Worm (Caenorhabditis elegans) whole organism, young adult: ENCODE measurements around the gene nhr-238.

Source experiments
- F10E7.11 ChIP-seq: sonication (generic microtip); optimal IDR thresholded peaks from 2 replicates; lab custom pipeline; 2017; ENCODE audit warnings: mild to moderate bottlenecking, missing genetic modification characterization, moderate library complexity, missing compliant biosample characterization
- F22D6.2 ChIP-seq: sonication (generic microtip); optimal IDR thresholded peaks from 2 replicates; lab custom pipeline; 2016; ENCODE audit warnings: mild to moderate bottlenecking, missing genetic modification characterization, missing compliant biosample characterization
- F23B12.7 ChIP-seq: sonication (generic microtip); optimal IDR thresholded peaks from 2 replicates; lab custom pipeline; 2017; ENCODE audit warnings: missing genetic modification characterization, mild to moderate bottlenecking, missing compliant biosample characterization, antibody characterized with exemption, moderate library complexity; ENCODE audit not compliant: insufficient read depth
- F37B4.10 ChIP-seq: fragments of 200-800 bp; sonication (Bioruptor generic); IDR thresholded peaks from 2 replicates; pipeline ENCODE4 v1.3.6; 2022; ENCODE audit warnings: missing genetic modification characterization, missing compliant biosample characterization
- F57A8.1 ChIP-seq: fragments of 200-800 bp; sonication (Bioruptor generic); optimal IDR thresholded peaks from 2 replicates; lab custom pipeline; 2018; ENCODE audit warnings: mild to moderate bottlenecking, missing genetic modification characterization, moderate library complexity, missing compliant biosample characterization
- K11D2.4 ChIP-seq: fragments of 200-800 bp; sonication (Bioruptor generic); IDR thresholded peaks from 2 replicates; pipeline ENCODE4 v1.3.6; 2022; ENCODE audit warnings: missing genetic modification reagents, missing genetic modification characterization, missing compliant biosample characterization
- Y53F4B.3 ChIP-seq: fragments of 200-800 bp; sonication (Bioruptor generic); IDR thresholded peaks from 2 replicates; pipeline ENCODE4 v1.3.6; 2022; ENCODE audit warnings: missing genetic modification reagents, missing genetic modification characterization, missing compliant biosample characterization
- Y67H2A.10 ChIP-seq: fragments of 200-800 bp; sonication (Bioruptor generic); conservative IDR thresholded peaks from 2 replicates; pipeline ENCODE4 v1.3.6; 2022; ENCODE audit warnings: missing genetic modification reagents, missing genetic modification characterization, missing compliant biosample characterization
- Y79H2A.3 ChIP-seq: fragments of 200-800 bp; sonication (Bioruptor generic); conservative IDR thresholded peaks from 2 replicates; pipeline ENCODE4 v1.3.6; 2022; ENCODE audit warnings: missing genetic modification reagents, missing genetic modification characterization, missing compliant biosample characterization
- ama-1 ChIP-seq, 3 experiments: fragments of 150-350 bp in 1 of 3; sonication (generic microtip) in 2 of 3; optimal IDR thresholded peaks; 2 replicates each; lab custom pipeline; 2014 to 2018; ENCODE audit warnings: missing biosample characterization in 2 of 3, missing genetic modification characterization in 2 of 3, missing genetic modification reagents in 2 of 3
- aptf-2 ChIP-seq: fragments of 200-800 bp; sonication (Bioruptor generic); conservative IDR thresholded peaks from 2 replicates; pipeline ENCODE4 v1.3.6; 2022; ENCODE audit warnings: missing genetic modification reagents, missing genetic modification characterization, missing compliant biosample characterization
- attf-5 ChIP-seq: fragments of 200-800 bp; sonication (Bioruptor generic); optimal IDR thresholded peaks from 2 replicates; lab custom pipeline; 2018; ENCODE audit warnings: mild to moderate bottlenecking, missing genetic modification characterization, missing compliant biosample characterization
- attf-6 ChIP-seq: fragments of 200-800 bp; sonication (Bioruptor generic); IDR thresholded peaks from 2 replicates; pipeline ENCODE4 v1.3.6; 2022; ENCODE audit warnings: missing genetic modification reagents, missing genetic modification characterization, missing compliant biosample characterization
- cebp-2 ChIP-seq: fragments of 200-800 bp; sonication (Bioruptor generic); IDR thresholded peaks from 2 replicates; pipeline ENCODE4 v1.3.6; 2022; ENCODE audit warnings: missing genetic modification characterization, missing compliant biosample characterization
- ceh-40 ChIP-seq: fragments of 200-800 bp; sonication (Bioruptor generic); IDR thresholded peaks from 2 replicates; pipeline ENCODE4 v1.3.6; 2022; ENCODE audit warnings: missing genetic modification characterization, missing compliant biosample characterization
- ceh-79 ChIP-seq: sonication (generic microtip); optimal IDR thresholded peaks from 2 replicates; lab custom pipeline; 2017; ENCODE audit warnings: mild to moderate bottlenecking, missing genetic modification characterization, missing compliant biosample characterization
- dpl-1 ChIP-seq: fragments of 150-350 bp; optimal IDR thresholded peaks from 2 replicates; lab custom pipeline; 2014; ENCODE audit warnings: missing biosample characterization, missing genetic modification reagents, missing genetic modification characterization
- ekl-4 ChIP-seq: fragments of 200-800 bp; sonication (Bioruptor generic); IDR thresholded peaks from 2 replicates; pipeline ENCODE4 v1.3.6; 2022; ENCODE audit warnings: missing genetic modification reagents, missing genetic modification characterization, missing compliant biosample characterization
- ets-4 ChIP-seq: fragments of 200-800 bp; sonication (Bioruptor generic); optimal IDR thresholded peaks from 2 replicates; lab custom pipeline; 2018; ENCODE audit warnings: mild to moderate bottlenecking, missing genetic modification characterization, missing compliant biosample characterization
- gei-17 ChIP-seq: fragments of 200-800 bp; sonication (Bioruptor generic); optimal IDR thresholded peaks from 2 replicates; lab custom pipeline; 2018; ENCODE audit warnings: mild to moderate bottlenecking, missing genetic modification characterization, missing compliant biosample characterization
- him-1 ChIP-seq: sonication (generic microtip); optimal IDR thresholded peaks from 2 replicates; lab custom pipeline; 2016; ENCODE audit warnings: missing genotype, missing genetic modification reagents, missing genetic modification characterization, missing compliant biosample characterization
- hmg-20 ChIP-seq: fragments of 200-800 bp; sonication (Bioruptor generic); IDR thresholded peaks from 2 replicates; pipeline ENCODE4 v1.3.6; 2022; ENCODE audit warnings: missing genetic modification reagents, missing genetic modification characterization, missing compliant biosample characterization
- lin-26 ChIP-seq: fragments of 200-800 bp; sonication (Bioruptor generic); IDR thresholded peaks from 2 replicates; pipeline ENCODE4 v1.3.6; 2022; ENCODE audit warnings: missing genetic modification reagents, missing genetic modification characterization, missing compliant biosample characterization
- lin-35 ChIP-seq, 3 experiments: fragments of 150-350 bp in 2 of 3; sonication (generic microtip) in 1 of 3; optimal IDR thresholded peaks; 2 replicates each; lab custom pipeline; 2014 to 2018; ENCODE audit warnings: missing biosample characterization in 3 of 3, missing genetic modification characterization in 3 of 3, missing genetic modification reagents in 3 of 3
- lin-54 ChIP-seq: fragments of 200-800 bp; sonication (Bioruptor generic); optimal IDR thresholded peaks from 2 replicates; lab custom pipeline; 2018; ENCODE audit warnings: mild to moderate bottlenecking, missing genetic modification characterization, missing compliant biosample characterization
- madf-3 ChIP-seq: fragments of 200-800 bp; sonication (Bioruptor generic); IDR thresholded peaks from 2 replicates; pipeline ENCODE4 v1.3.6; 2022; ENCODE audit warnings: missing genetic modification reagents, missing genetic modification characterization, missing compliant biosample characterization
- nhr-120 ChIP-seq: fragments of 200-800 bp; sonication (Bioruptor generic); IDR thresholded peaks from 2 replicates; pipeline ENCODE4 v1.3.6; 2022; ENCODE audit warnings: missing genetic modification characterization, missing compliant biosample characterization
- nhr-27 ChIP-seq: fragments of 200-800 bp; sonication (Bioruptor generic); optimal IDR thresholded peaks from 2 replicates; lab custom pipeline; 2018; ENCODE audit warnings: mild to moderate bottlenecking, missing genetic modification characterization, moderate library complexity, missing compliant biosample characterization
- pbrm-1 ChIP-seq: fragments of 200-800 bp; sonication (Bioruptor generic); IDR thresholded peaks from 2 replicates; pipeline ENCODE4 v1.3.6; 2022; ENCODE audit warnings: missing genetic modification reagents, missing genetic modification characterization, missing compliant biosample characterization
- rpc-1 ChIP-seq, 2 experiments: fragments of 150-350 bp in 1 of 2; sonication (generic microtip) in 1 of 2; optimal IDR thresholded peaks; 2 replicates each; lab custom pipeline; 2014 to 2018; ENCODE audit warnings: missing biosample characterization in 1 of 2, missing genetic modification characterization in 1 of 2, missing genetic modification reagents in 1 of 2, missing genotype in 1 of 2
- snpc-1.3 ChIP-seq: sonication (generic microtip); optimal IDR thresholded peaks from 2 replicates; lab custom pipeline; 2017; ENCODE audit warnings: missing genetic modification characterization, mild to moderate bottlenecking, missing compliant biosample characterization, antibody characterized with exemption, moderate library complexity, missing genotype, missing genetic modification reagents; ENCODE audit not compliant: insufficient read depth
- somi-1 ChIP-seq: fragments of 200-800 bp; sonication (Bioruptor generic); optimal IDR thresholded peaks from 2 replicates; lab custom pipeline; 2018; ENCODE audit warnings: mild to moderate bottlenecking, missing genetic modification characterization, missing compliant biosample characterization
- ztf-22 ChIP-seq: fragments of 200-800 bp; sonication (Bioruptor generic); optimal IDR thresholded peaks from 2 replicates; lab custom pipeline; 2018; ENCODE audit warnings: mild to moderate bottlenecking, missing genetic modification characterization, moderate library complexity, missing compliant biosample characterization
- ztf-25 ChIP-seq: fragments of 200-800 bp; sonication (Bioruptor generic); IDR thresholded peaks from 2 replicates; pipeline ENCODE4 v1.3.6; 2022; ENCODE audit warnings: missing genetic modification reagents, missing genetic modification characterization, missing compliant biosample characterization

nhr-238 gene

ce11 chrV:1588128-1588527 is 41.1 kb downstream of the nhr-238 start, which contains the start of gene F16B4.5:
Gene F16B4.5, plus strand, starts transcription at chrV:1588428.
- TF ChIP-seq ztf-22 (GFP tag; lab: Kevin White, UChicago): no peak
- TF ChIP-seq attf-6 (GFP tag; lab: Robert Waterston, UW): no peak
- no peak for TF ChIP-seq nhr-27 (tag; lab: Kevin White, UChicago)
- TF ChIP-seq F37B4.10 (GFP tag; lab: Robert Waterston, UW): no peak
- no peak for TF ChIP-seq cebp-2 (GFP tag; lab: Robert Waterston, UW)
- TF ChIP-seq ztf-25 (GFP tag; lab: Robert Waterston, UW): no peak
- no peak for TF ChIP-seq Y67H2A.10 (GFP tag; lab: Robert Waterston, UW)
- no peak for TF ChIP-seq ekl-4
- no peak for TF ChIP-seq ceh-40 (GFP tag; lab: Robert Waterston, UW)
- no peak for TF ChIP-seq Y53F4B.3
- TF ChIP-seq pbrm-1 (GFP tag; lab: Robert Waterston, UW): no peak
- no peak for TF ChIP-seq snpc-1.3 (tag; lab: Kevin White, UChicago)
- no peak for TF ChIP-seq K11D2.4 (GFP tag; lab: Robert Waterston, UW)

- TF ChIP-seq somi-1 (GFP tag; lab: Kevin White, UChicago): no peak
- no peak for TF ChIP-seq rpc-1 (optimal IDR thresholded peaks at IDR 0.05; lab: Kevin White, UChicago)
- no peak for TF ChIP-seq rpc-1 (tag; optimal IDR thresholded peaks at IDR 0.05; lab: Kevin White, UChicago)
- no peak for TF ChIP-seq lin-35 (GFP tag; optimal IDR thresholded peaks at IDR 0.05; lab: Kevin White, UChicago)
- no peak for TF ChIP-seq F57A8.1 (GFP tag; lab: Kevin White, UChicago)
- TF ChIP-seq F10E7.11 (tag; lab: Kevin White, UChicago): no peak
- no peak for TF ChIP-seq hmg-20 (GFP tag; lab: Robert Waterston, UW)
- no peak for TF ChIP-seq lin-54 (GFP tag; lab: Kevin White, UChicago)
- TF ChIP-seq nhr-120 (GFP tag; lab: Robert Waterston, UW): no peak
- TF ChIP-seq ama-1 (optimal IDR thresholded peaks at IDR 0.05; lab: Kevin White, UChicago): no peak
- TF ChIP-seq ama-1 (GFP tag; optimal IDR thresholded peaks at IDR 0.05; lab: Kevin White, UChicago): no peak
- TF ChIP-seq ceh-79: no peak
- TF ChIP-seq ets-4: no peak
- no peak for TF ChIP-seq lin-26 (GFP tag; lab: Robert Waterston, UW)
These were observed 42.3 kb downstream of the nhr-238 start, which contains the start of gene F16B4.6 for ce11 chrV:1586906-1587305. Gene F16B4.6, plus strand, starts transcription at chrV:1587206.

- TF ChIP-seq madf-3 (GFP tag; lab: Robert Waterston, UW): no peak
- TF ChIP-seq attf-5 (GFP tag; lab: Kevin White, UChicago): no peak
- TF ChIP-seq aptf-2: no peak
- TF ChIP-seq gei-17 (GFP tag; lab: Kevin White, UChicago): no peak
- TF ChIP-seq dpl-1 (GFP tag; lab: Kevin White, UChicago): no peak
- no peak for TF ChIP-seq snpc-1.3 (tag; lab: Kevin White, UChicago)
- TF ChIP-seq F23B12.7 (tag; lab: Kevin White, UChicago): no peak
- TF ChIP-seq him-1 (tag; lab: Kevin White, UChicago): no peak
- TF ChIP-seq K11D2.4 (GFP tag; lab: Robert Waterston, UW): no peak
- no peak for TF ChIP-seq F22D6.2
- no peak for TF ChIP-seq Y79H2A.3 (GFP tag; lab: Robert Waterston, UW)
These were observed 43.8 kb downstream of the nhr-238 start, which contains the start of gene F16B4.7 for ce11 chrV:1585411-1585810. Gene F16B4.7, plus strand, starts transcription at chrV:1585711.
